Fruit fly (Drosophila melanogaster) whole organism, embryonic: ENCODE results near the gene CG12241.

Source experiments
- Aef1 ChIP-seq: fragments of 200-800 bp; sonication (Bioruptor generic); IDR thresholded peaks from 3 replicates; pipeline ENCODE4 v1.3.6; 2022; ENCODE audit warnings: missing biosample characterization, missing genetic modification characterization
- CG10366 ChIP-seq: fragments of 200-800 bp; sonication (Bioruptor generic); IDR thresholded peaks from 2 replicates; pipeline ENCODE4 v1.3.6; 2022; ENCODE audit warnings: missing biosample characterization, missing genetic modification characterization
- CG11723 ChIP-seq: fragments of 200-800 bp; sonication (Bioruptor generic); optimal IDR thresholded peaks from 2 replicates; lab custom pipeline; 2017; ENCODE audit warnings: missing biosample characterization, mild to moderate bottlenecking, missing genetic modification characterization
- CG12219 ChIP-seq: fragments of 200-800 bp; sonication (Bioruptor generic); optimal IDR thresholded peaks from 3 replicates; lab custom pipeline; 2018; ENCODE audit warnings: missing biosample characterization, mild to moderate bottlenecking, missing genetic modification characterization
- CG13287 ChIP-seq: fragments of 200-800 bp; sonication (Bioruptor generic); IDR thresholded peaks from 2 replicates; pipeline ENCODE4 v1.3.6; 2022; ENCODE audit warnings: missing biosample characterization, missing genetic modification characterization; ENCODE audit not compliant: partially characterized antibody
- CG14014 ChIP-seq: fragments of 200-800 bp; sonication (Bioruptor generic); IDR thresholded peaks from 2 replicates; pipeline ENCODE4 v1.3.6; 2022; ENCODE audit warnings: missing biosample characterization, missing genetic modification characterization
- CG14710 ChIP-seq: fragments of 200-800 bp; sonication (Bioruptor generic); optimal IDR thresholded peaks from 3 replicates; lab custom pipeline; 2019; ENCODE audit warnings: missing biosample characterization, mild to moderate bottlenecking, missing genetic modification characterization, moderate library complexity
- CG15479 ChIP-seq: fragments of 200-800 bp; sonication (Bioruptor generic); optimal IDR thresholded peaks from 3 replicates; lab custom pipeline; 2019; ENCODE audit warnings: missing biosample characterization, mild to moderate bottlenecking, missing genetic modification characterization, moderate library complexity
- CG15514 ChIP-seq: fragments of 200-800 bp; sonication (Bioruptor generic); optimal IDR thresholded peaks from 3 replicates; lab custom pipeline; 2017; ENCODE audit warnings: missing biosample characterization, missing genetic modification characterization, mild to moderate bottlenecking, moderate library complexity, missing genetic modification reagents
- CG1647 ChIP-seq: fragments of 200-800 bp; sonication (Bioruptor generic); optimal IDR thresholded peaks from 3 replicates; lab custom pipeline; 2016; ENCODE audit warnings: missing biosample characterization, missing genetic modification characterization
- CG17385 ChIP-seq: fragments of 200-800 bp; sonication (Bioruptor generic); optimal IDR thresholded peaks from 3 replicates; lab custom pipeline; 2018; ENCODE audit warnings: missing biosample characterization, mild to moderate bottlenecking, missing genetic modification characterization
- CG30403 ChIP-seq: fragments of 200-800 bp; sonication (Bioruptor generic); optimal IDR thresholded peaks from 3 replicates; lab custom pipeline; 2016; ENCODE audit warnings: missing biosample characterization, missing genetic modification characterization
- CG31365 ChIP-seq: fragments of 200-800 bp; sonication (Bioruptor generic); optimal IDR thresholded peaks from 2 replicates; lab custom pipeline; 2018; ENCODE audit warnings: missing biosample characterization, mild to moderate bottlenecking, missing genetic modification characterization
- CG34422 ChIP-seq: fragments of 200-800 bp; sonication (Bioruptor generic); IDR thresholded peaks from 3 replicates; pipeline ENCODE4 v1.3.6; 2022; ENCODE audit warnings: missing biosample characterization, missing genetic modification characterization
- CG4424 ChIP-seq: fragments of 200-800 bp; sonication (Bioruptor generic); optimal IDR thresholded peaks from 3 replicates; lab custom pipeline; 2016; ENCODE audit warnings: missing biosample characterization, missing genetic modification characterization
- CG6175 ChIP-seq: fragments of 200-800 bp; sonication (Bioruptor generic); IDR thresholded peaks from 3 replicates; pipeline ENCODE4 v1.3.6; 2022; ENCODE audit warnings: missing biosample characterization, missing genetic modification characterization
- CG6813 ChIP-seq: fragments of 200-800 bp; sonication (Bioruptor generic); optimal IDR thresholded peaks from 2 replicates; lab custom pipeline; 2017; ENCODE audit warnings: missing biosample characterization, missing genetic modification characterization, mild to moderate bottlenecking, moderate library complexity, missing genetic modification reagents
- CG7839 ChIP-seq: fragments of 200-800 bp; sonication (Bioruptor generic); optimal IDR thresholded peaks from 3 replicates; lab custom pipeline; 2018; ENCODE audit warnings: missing biosample characterization, mild to moderate bottlenecking, missing genetic modification characterization, moderate library complexity
- Chrac-16 ChIP-seq: fragments of 200-800 bp; sonication (Bioruptor generic); optimal IDR thresholded peaks from 3 replicates; lab custom pipeline; 2016; ENCODE audit warnings: missing biosample characterization, missing genetic modification characterization
- D19B ChIP-seq: fragments of 200-800 bp; sonication (Bioruptor generic); optimal IDR thresholded peaks from 2 replicates; lab custom pipeline; 2017; ENCODE audit warnings: missing biosample characterization, mild to moderate bottlenecking, missing genetic modification characterization
- Hr51 ChIP-seq, 2 experiments: fragments of 200-800 bp; sonication (Bioruptor generic); optimal IDR thresholded peaks; 2 replicates in 1 of 2; 3 replicates in 1 of 2; lab custom pipeline; 2016 to 2018; ENCODE audit warnings: missing biosample characterization in 2 of 2, missing genetic modification characterization in 2 of 2, mild to moderate bottlenecking in 1 of 2, moderate library complexity in 1 of 2
- Mrtf ChIP-seq: fragments of 200-800 bp; sonication (Bioruptor generic); IDR thresholded peaks from 3 replicates; pipeline ENCODE4 v1.3.6; 2022; ENCODE audit warnings: missing biosample characterization, missing genetic modification characterization
- Six4 ChIP-seq: fragments of 200-800 bp; sonication (Bioruptor generic); optimal IDR thresholded peaks from 2 replicates; lab custom pipeline; 2016; ENCODE audit warnings: missing biosample characterization, missing genetic modification characterization
- Xbp1 ChIP-seq: fragments of 200-800 bp; sonication (Bioruptor generic); optimal IDR thresholded peaks from 3 replicates; lab custom pipeline; 2016; ENCODE audit warnings: missing biosample characterization, mild to moderate bottlenecking, missing genetic modification characterization
- abd-A ChIP-seq: fragments of 200-800 bp; sonication (Bioruptor generic); optimal IDR thresholded peaks from 3 replicates; lab custom pipeline; 2019; ENCODE audit warnings: missing biosample characterization, mild to moderate bottlenecking, missing genetic modification characterization, moderate library complexity
- ap ChIP-seq: fragments of 200-800 bp; sonication (Bioruptor generic); IDR thresholded peaks from 2 replicates; pipeline ENCODE4 v1.3.6; 2022; ENCODE audit warnings: missing biosample characterization, missing genetic modification characterization
- bab2 ChIP-seq: fragments of 200-800 bp; sonication (Bioruptor generic); optimal IDR thresholded peaks from 2 replicates; lab custom pipeline; 2016; ENCODE audit warnings: missing biosample characterization, missing genetic modification characterization
- br ChIP-seq: fragments of >200 bp; optimal IDR thresholded peaks from 2 replicates; lab custom pipeline; 2017
- dan ChIP-seq: fragments of 200-800 bp; sonication (Bioruptor generic); IDR thresholded peaks from 2 replicates; pipeline ENCODE4 v1.3.6; 2022; ENCODE audit warnings: missing biosample characterization, missing genetic modification characterization
- fd96Cb ChIP-seq: fragments of 200-800 bp; sonication (Bioruptor generic); optimal IDR thresholded peaks from 2 replicates; lab custom pipeline; 2018; ENCODE audit warnings: missing biosample characterization, mild to moderate bottlenecking, missing genetic modification characterization, moderate library complexity
- gem ChIP-seq: fragments of 200-800 bp; sonication (Bioruptor generic); optimal IDR thresholded peaks from 2 replicates; lab custom pipeline; 2019; ENCODE audit warnings: missing biosample characterization, mild to moderate bottlenecking, missing genetic modification characterization, moderate library complexity
- grn ChIP-seq: fragments of 200-800 bp; sonication (Bioruptor generic); optimal IDR thresholded peaks from 3 replicates; lab custom pipeline; 2017; ENCODE audit warnings: missing biosample characterization, missing genetic modification characterization
- hkb ChIP-seq, 2 experiments: fragments of 200-800 bp in 1 of 2; fragments of >200 bp in 1 of 2; sonication (Bioruptor generic) in 1 of 2; IDR thresholded peaks in 1 of 2; optimal IDR thresholded peaks in 1 of 2; 2 replicates each; pipeline versions ENCODE4 v1.3.6 to Lab custom; 2017 to 2022; ENCODE audit warnings: missing biosample characterization in 1 of 2, missing genetic modification characterization in 1 of 2
- jigr1 ChIP-seq: fragments of 200-800 bp; sonication (Bioruptor generic); IDR thresholded peaks from 3 replicates; pipeline ENCODE4 v1.3.6; 2022; ENCODE audit warnings: missing biosample characterization, missing genetic modification characterization
- kni ChIP-seq: fragments of 200-800 bp; sonication (Bioruptor generic); optimal IDR thresholded peaks from 3 replicates; lab custom pipeline; 2017; ENCODE audit warnings: mild to moderate bottlenecking, missing biosample characterization, missing genetic modification reagents, missing genetic modification characterization
- lilli ChIP-seq: fragments of 200-800 bp; sonication (Bioruptor generic); optimal IDR thresholded peaks from 3 replicates; lab custom pipeline; 2016; ENCODE audit warnings: missing biosample characterization, missing genetic modification characterization
- nau ChIP-seq: fragments of 200-800 bp; sonication (Bioruptor generic); optimal IDR thresholded peaks from 3 replicates; lab custom pipeline; 2017; ENCODE audit warnings: missing biosample characterization, mild to moderate bottlenecking, missing genetic modification characterization, missing genetic modification reagents
- nerfin-2 ChIP-seq: fragments of 200-800 bp; sonication (Bioruptor generic); IDR thresholded peaks from 2 replicates; pipeline ENCODE4 v1.3.6; 2022; ENCODE audit warnings: missing biosample characterization, missing genetic modification characterization; ENCODE audit not compliant: partially characterized antibody
- rib ChIP-seq: fragments of 200-800 bp; sonication (Bioruptor generic); IDR thresholded peaks from 2 replicates; pipeline ENCODE4 v1.3.6; 2022; ENCODE audit warnings: missing biosample characterization, missing genetic modification characterization
- run ChIP-seq: fragments of 200-800 bp; sonication (Bioruptor generic); optimal IDR thresholded peaks from 3 replicates; lab custom pipeline; 2018; ENCODE audit warnings: missing biosample characterization, mild to moderate bottlenecking, missing genetic modification characterization
- slou ChIP-seq: fragments of 200-800 bp; sonication (Bioruptor generic); optimal IDR thresholded peaks from 3 replicates; lab custom pipeline; 2016; ENCODE audit warnings: missing biosample characterization, missing genetic modification characterization
- stwl ChIP-seq: fragments of 200-800 bp; sonication (Bioruptor generic); optimal IDR thresholded peaks from 3 replicates; lab custom pipeline; 2018; ENCODE audit warnings: missing biosample characterization, mild to moderate bottlenecking, missing genetic modification characterization, moderate library complexity
- tna ChIP-seq: fragments of 200-800 bp; sonication (Bioruptor generic); IDR thresholded peaks from 2 replicates; pipeline ENCODE4 v1.3.6; 2022; ENCODE audit warnings: missing biosample characterization, missing genetic modification characterization; ENCODE audit not compliant: partially characterized antibody
- trh ChIP-seq: fragments of 200-800 bp; sonication (Bioruptor generic); optimal IDR thresholded peaks from 2 replicates; lab custom pipeline; 2016; ENCODE audit warnings: missing biosample characterization, missing genetic modification characterization
- tup ChIP-seq: fragments of 200-800 bp; sonication (Bioruptor generic); optimal IDR thresholded peaks from 2 replicates; lab custom pipeline; 2016; ENCODE audit warnings: missing biosample characterization, mild to moderate bottlenecking, missing genetic modification characterization, moderate library complexity
- usp ChIP-seq: fragments of >200 bp; optimal IDR thresholded peaks from 2 replicates; lab custom pipeline; 2017; ENCODE audit warnings: missing biosample characterization, missing genetic modification characterization
- vnd ChIP-seq: fragments of 200-800 bp; sonication (Bioruptor generic); IDR thresholded peaks from 3 replicates; pipeline ENCODE4 v1.3.6; 2022; ENCODE audit warnings: missing biosample characterization, missing genetic modification characterization; ENCODE audit not compliant: partially characterized antibody
- vvl ChIP-seq: fragments of 200-800 bp; sonication (Bioruptor generic); IDR thresholded peaks from 2 replicates; pipeline ENCODE4 v1.3.6; 2022; ENCODE audit warnings: missing biosample characterization, missing genetic modification characterization
- wek ChIP-seq: fragments of 200-800 bp; sonication (Bioruptor generic); optimal IDR thresholded peaks from 3 replicates; lab custom pipeline; 2018; ENCODE audit warnings: missing biosample characterization, mild to moderate bottlenecking, missing genetic modification characterization, moderate library complexity

CG12241 gene

DNA sequence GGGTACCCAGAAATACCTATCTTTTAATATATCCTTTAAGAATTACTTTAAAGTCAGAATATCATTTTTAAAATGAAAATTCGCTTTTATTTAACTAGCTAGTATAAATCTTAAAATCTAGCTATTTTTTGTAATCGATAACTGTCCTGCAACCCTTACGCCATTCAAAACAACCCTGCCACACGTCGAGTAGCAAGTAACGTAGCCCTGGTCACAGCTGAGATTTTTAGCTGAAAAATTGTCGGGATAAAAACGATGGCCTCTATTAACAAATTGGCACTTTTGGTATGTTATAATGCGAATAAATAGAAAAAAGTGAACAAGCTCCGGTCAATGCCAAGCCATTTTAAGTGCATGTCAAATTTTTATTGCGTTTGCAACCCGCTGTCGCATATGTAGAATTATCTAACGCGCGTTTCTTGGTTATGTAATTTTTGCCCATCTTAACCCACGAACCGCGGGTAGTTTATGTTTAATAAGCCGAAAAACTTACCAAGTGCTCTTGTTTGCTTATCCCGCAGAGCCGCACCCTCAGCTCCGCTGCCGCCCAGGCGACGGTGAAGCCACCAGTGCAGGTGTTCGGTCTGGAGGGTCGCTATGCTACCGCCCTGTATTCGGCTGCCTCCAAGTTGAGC is 46.5 kb downstream of the CG12241 start, which contains the start of gene ATPsynO (continued):
- TF ChIP-seq abd-A (no peak), grn (no peak), run (tag; lab: Kevin White, UChicago) (no peak), CG17385 (GFP tag; lab: Kevin White, UChicago) (no peak), dan (GFP tag; lab: Robert Waterston, UW) (no peak), CG13287 (GFP tag; lab: Robert Waterston, UW) (peak; percentile 59; the same call in 1 of the 2 replicates), stwl (peak; percentile 80), nau (no peak), Aef1 (no peak), CG15479 (GFP tag; lab: Kevin White, UChicago) (no peak), CG31365 (tag; lab: Kevin White, UChicago) (no peak), CG1647 (GFP tag; lab: Kevin White, UChicago) (no peak), CG30403 (peak; percentile 17), CG15514 (GFP tag; lab: Kevin White, UChicago) (peak; percentile 67), CG6813 (GFP tag; lab: Kevin White, UChicago) (no peak), vnd (GFP tag; lab: Robert Waterston, UW) (0 out of 3 replicates have a peak, but pooled peaks have one; percentile 32), ap (GFP tag; lab: Robert Waterston, UW) (no peak), vvl (GFP tag; lab: Robert Waterston, UW) (peak; percentile 18; the same call in 1 of the 2 replicates), D19B (GFP tag; lab: Kevin White, UChicago) (no peak), CG6175 (GFP tag; lab: Robert Waterston, UW) (no peak), CG7839 (tag; lab: Kevin White, UChicago) (no peak), nerfin-2 (GFP tag; lab: Robert Waterston, UW) (no peak), br (lab: Kevin White, UChicago) (no peak), jigr1 (GFP tag; lab: Robert Waterston, UW) (no peak; the same call in 2 of the 3 replicates), rib (GFP tag; lab: Robert Waterston, UW) (no peak), slou (GFP tag; lab: Kevin White, UChicago) (no peak), kni (no peak), usp (GFP tag; lab: Kevin White, UChicago) (no peak), Chrac-16 (GFP tag; lab: Kevin White, UChicago) (no peak), bab2 (no peak), fd96Cb (tag; lab: Kevin White, UChicago) (no peak), CG14710 (tag; lab: Kevin White, UChicago) (peak; percentile 53), gem (tag; lab: Kevin White, UChicago) (no peak), tna (GFP tag; lab: Robert Waterston, UW) (no peak), CG11723 (GFP tag; lab: Kevin White, UChicago) (no peak), CG34422 (peak; percentile 46; the same call in 1 of the 3 replicates), Six4 (no peak), CG14014 (no peak), trh (GFP tag; lab: Kevin White, UChicago) (no peak), Mrtf (GFP tag; lab: Robert Waterston, UW) (no peak), CG4424 (GFP tag; lab: Kevin White, UChicago) (no peak), wek (GFP tag; lab: Kevin White, UChicago) (no peak), tup (GFP tag; lab: Kevin White, UChicago) (no peak), Xbp1 (GFP tag; lab: Kevin White, UChicago) (peak; percentile 35), lilli (peak; percentile 48), Hr51 (GFP tag; optimal IDR thresholded peaks at IDR 0.05; lab: Kevin White, UChicago) (no peak), CG12219 (GFP tag; lab: Kevin White, UChicago) (no peak), hkb (optimal IDR thresholded peaks at IDR 0.05; lab: Kevin White, UChicago) (no peak), hkb (GFP tag; IDR thresholded peaks at IDR 0.05; lab: Robert Waterston, UW) (no peak), CG10366 (GFP tag; lab: Robert Waterston, UW) (no peak)
